Worm (Caenorhabditis elegans) whole organism, L4/young adult: ENCODE results near the gene slo-2.

Experiments
- W03F9.2 ChIP-seq: fragments of 150-350 bp; optimal IDR thresholded peaks from 2 replicates; lab custom pipeline; 2014; ENCODE audit warnings: missing biosample characterization, missing genetic modification characterization
- him-1 ChIP-seq: sonication (generic microtip); optimal IDR thresholded peaks from 2 replicates; lab custom pipeline; 2016; ENCODE audit warnings: missing genotype, missing genetic modification reagents, missing genetic modification characterization, missing compliant biosample characterization

ce11 chrX:11446535-11446934 lies 40.8 kb upstream of the slo-2 start, which contains the start of gene igeg-2:
- TF ChIP-seq him-1 (no peak), W03F9.2 (tag; lab: Kevin White, UChicago) (no peak)
